Worm (Caenorhabditis elegans) whole organism, L4 larva: ENCODE data around the gene fbxa-50.
A peak's percentile ranks its signal among the peaks of the same experiment; 100 is the strongest.

Experiments used
- F26F4.8 ChIP-seq: fragments of 200-800 bp; sonication (Bioruptor generic); conservative IDR thresholded peaks from 2 replicates; pipeline ENCODE4 v1.3.6; 2022; ENCODE audit warnings: missing genetic modification characterization, missing compliant biosample characterization
- R02D3.7 ChIP-seq: fragments of 150-350 bp; sonication (generic microtip); optimal IDR thresholded peaks from 3 replicates; lab custom pipeline; 2014; ENCODE audit warnings: missing biosample characterization, missing genetic modification characterization
- Y105C5A.15 ChIP-seq: fragments of 200-800 bp; sonication (Bioruptor generic); IDR thresholded peaks from 2 replicates; pipeline ENCODE4 v1.3.6; 2022; ENCODE audit warnings: missing genetic modification characterization, missing compliant biosample characterization
- Y5F2A.4 ChIP-seq: fragments of 200-800 bp; sonication (Bioruptor generic); optimal IDR thresholded peaks from 2 replicates; lab custom pipeline; 2018; ENCODE audit warnings: mild to moderate bottlenecking, missing genetic modification characterization, missing compliant biosample characterization
- Y75B8A.6 ChIP-seq: fragments of 200-800 bp; sonication (Bioruptor generic); IDR thresholded peaks from 2 replicates; pipeline ENCODE4 v1.3.6; 2022; ENCODE audit warnings: missing genetic modification reagents, missing genetic modification characterization, missing compliant biosample characterization
- ZK337.2 ChIP-seq: fragments of 200-800 bp; sonication (Bioruptor generic); IDR thresholded peaks from 2 replicates; pipeline ENCODE4 v1.3.6; 2022; ENCODE audit warnings: missing genetic modification reagents, missing genetic modification characterization, missing compliant biosample characterization
- aha-1 ChIP-seq: fragments of 150-350 bp; peaks from one replicate; lab custom pipeline; 2014; ENCODE audit warnings: missing biosample characterization, missing genetic modification characterization
- ama-1 ChIP-seq: fragments of 150-350 bp; optimal IDR thresholded peaks from 2 replicates; lab custom pipeline; 2014; ENCODE audit warnings: inconsistent platforms, mixed read lengths
- arid-1 ChIP-seq: fragments of 200-800 bp; sonication (Bioruptor generic); conservative IDR thresholded peaks from 2 replicates; pipeline ENCODE4 v1.3.6; 2022; ENCODE audit warnings: missing genetic modification reagents, missing genetic modification characterization, missing compliant biosample characterization
- attf-4 ChIP-seq: sonication (generic microtip); optimal IDR thresholded peaks from 3 replicates; lab custom pipeline; 2017; ENCODE audit warnings: missing biosample characterization, missing genetic modification characterization
- ceh-20 ChIP-seq: fragments of 200-800 bp; sonication (Bioruptor generic); IDR thresholded peaks from 2 replicates; pipeline ENCODE4 v1.3.6; 2022; ENCODE audit warnings: missing genetic modification reagents, missing genetic modification characterization, missing compliant biosample characterization
- ceh-28 ChIP-seq: fragments of 150-350 bp; optimal IDR thresholded peaks from 2 replicates; lab custom pipeline; 2014; ENCODE audit warnings: missing biosample characterization, missing genetic modification reagents, missing genetic modification characterization
- ceh-32 ChIP-seq: sonication (generic microtip); optimal IDR thresholded peaks from 2 replicates; lab custom pipeline; 2016; ENCODE audit warnings: mild to moderate bottlenecking, missing genetic modification characterization, missing compliant biosample characterization; ENCODE audit not compliant: poor library complexity
- ceh-62 ChIP-seq: sonication (generic microtip); optimal IDR thresholded peaks from 2 replicates; lab custom pipeline; 2017; ENCODE audit warnings: missing biosample characterization, missing genetic modification characterization
- ceh-82 ChIP-seq: sonication (generic microtip); optimal IDR thresholded peaks from 2 replicates; lab custom pipeline; 2017; ENCODE audit warnings: missing biosample characterization, missing genetic modification characterization
- daf-12 ChIP-seq: fragments of 150-350 bp; optimal IDR thresholded peaks from 2 replicates; lab custom pipeline; 2014; ENCODE audit warnings: missing biosample characterization, missing genetic modification reagents, missing genetic modification characterization
- daf-16 ChIP-seq, 3 experiments: sonication (generic microtip); optimal IDR thresholded peaks; 2 replicates each; lab custom pipeline; 2016 to 2017; ENCODE audit warnings: missing genetic modification characterization in 3 of 3, missing genetic modification reagents in 3 of 3, mild to moderate bottlenecking in 2 of 3, missing compliant biosample characterization in 2 of 3, missing biosample characterization in 1 of 3, moderate library complexity in 1 of 3
- daf-8 ChIP-seq: fragments of 200-800 bp; sonication (Bioruptor generic); IDR thresholded peaks from 2 replicates; pipeline ENCODE4 v1.3.6; 2022; ENCODE audit warnings: missing genetic modification characterization, missing compliant biosample characterization
- dmd-6 ChIP-seq: fragments of 200-800 bp; sonication (Bioruptor generic); IDR thresholded peaks from 2 replicates; pipeline ENCODE4 v1.3.6; 2022; ENCODE audit warnings: missing genetic modification reagents, missing genetic modification characterization, missing compliant biosample characterization
- duxl-1 ChIP-seq: sonication (generic microtip); optimal IDR thresholded peaks from 2 replicates; lab custom pipeline; 2016; ENCODE audit warnings: mild to moderate bottlenecking, missing genetic modification characterization, moderate library complexity, missing compliant biosample characterization; ENCODE audit not compliant: poor library complexity
- dve-1 ChIP-seq: sonication (generic microtip); optimal IDR thresholded peaks from 2 replicates; lab custom pipeline; 2017; ENCODE audit warnings: antibody characterized with exemption, mild to moderate bottlenecking, missing genetic modification characterization, missing compliant biosample characterization; ENCODE audit not compliant: insufficient read depth
- egl-43 ChIP-seq: fragments of 200-800 bp; sonication (Bioruptor generic); IDR thresholded peaks from 2 replicates; pipeline ENCODE4 v1.3.6; 2022; ENCODE audit warnings: missing genetic modification reagents, missing genetic modification characterization, missing compliant biosample characterization
- fos-1 ChIP-seq: fragments of 150-350 bp; optimal IDR thresholded peaks from 2 replicates; lab custom pipeline; 2014; ENCODE audit warnings: missing biosample characterization, missing genetic modification characterization
- gei-8 ChIP-seq: fragments of 200-800 bp; sonication (Bioruptor generic); optimal IDR thresholded peaks from 2 replicates; lab custom pipeline; 2018; ENCODE audit warnings: mild to moderate bottlenecking, missing genetic modification characterization, missing compliant biosample characterization
- hif-1 ChIP-seq, 2 experiments: sonication (generic microtip); optimal IDR thresholded peaks; 2 replicates each; lab custom pipeline; 2016 to 2017; ENCODE audit warnings: missing compliant biosample characterization in 2 of 2, missing genetic modification characterization in 2 of 2, missing genetic modification reagents in 2 of 2, missing genotype in 2 of 2, mild to moderate bottlenecking in 1 of 2
- hlh-11 ChIP-seq: fragments of 200-800 bp; sonication (Bioruptor generic); optimal IDR thresholded peaks from 2 replicates; lab custom pipeline; 2018; ENCODE audit warnings: mild to moderate bottlenecking, missing genetic modification characterization, missing compliant biosample characterization
- jun-1 ChIP-seq: fragments of 150-350 bp; optimal IDR thresholded peaks from 2 replicates; lab custom pipeline; 2014; ENCODE audit warnings: missing biosample characterization, missing genetic modification reagents, missing genetic modification characterization
- lim-7 ChIP-seq: fragments of 200-800 bp; sonication (Bioruptor generic); IDR thresholded peaks from 2 replicates; pipeline ENCODE4 v1.3.6; 2022; ENCODE audit warnings: missing genetic modification characterization, missing compliant biosample characterization
- lin-13 ChIP-seq: fragments of 150-350 bp; optimal IDR thresholded peaks from 2 replicates; lab custom pipeline; 2014; ENCODE audit warnings: missing biosample characterization, missing genetic modification reagents, missing genetic modification characterization
- lin-38 ChIP-seq: fragments of 200-800 bp; sonication (Bioruptor generic); IDR thresholded peaks from 2 replicates; pipeline ENCODE4 v1.3.6; 2022; ENCODE audit warnings: missing genetic modification reagents, missing genetic modification characterization, missing compliant biosample characterization
- lin-39 ChIP-seq: fragments of 150-350 bp; optimal IDR thresholded peaks from 2 replicates; lab custom pipeline; 2014; ENCODE audit warnings: missing biosample characterization, missing genetic modification reagents, missing genetic modification characterization
- madf-5 ChIP-seq, 2 experiments: fragments of 200-800 bp; sonication (Bioruptor generic); IDR thresholded peaks; 2 replicates each; pipeline ENCODE4 v1.3.6; 2022; ENCODE audit warnings: missing compliant biosample characterization in 2 of 2, missing genetic modification characterization in 2 of 2
- mxl-3 ChIP-seq: fragments of 200-800 bp; sonication (Bioruptor generic); optimal IDR thresholded peaks from 2 replicates; lab custom pipeline; 2018; ENCODE audit warnings: mild to moderate bottlenecking, missing genetic modification characterization, missing compliant biosample characterization
- nhr-10 ChIP-seq: fragments of 150-350 bp; optimal IDR thresholded peaks from 2 replicates; lab custom pipeline; 2014; ENCODE audit warnings: missing biosample characterization, missing genetic modification characterization
- nhr-28 ChIP-seq: fragments of 150-350 bp; optimal IDR thresholded peaks from 2 replicates; lab custom pipeline; 2014; ENCODE audit warnings: missing biosample characterization, missing genetic modification characterization
- nhr-76 ChIP-seq: fragments of 150-350 bp; optimal IDR thresholded peaks from 2 replicates; lab custom pipeline; 2014; ENCODE audit warnings: missing biosample characterization, missing genetic modification characterization
- pha-4 ChIP-seq, 2 experiments: fragments of 150-350 bp in 1 of 2; fragments of 200-800 bp in 1 of 2; sonication (Bioruptor generic) in 1 of 2; IDR thresholded peaks in 1 of 2; optimal IDR thresholded peaks in 1 of 2; 2 replicates each; pipeline versions ENCODE4 v1.3.6 to Lab custom; 2014 to 2022; ENCODE audit warnings: missing genetic modification characterization in 2 of 2, missing genetic modification reagents in 2 of 2, missing biosample characterization in 1 of 2, missing compliant biosample characterization in 1 of 2
- pqm-1 ChIP-seq: sonication (generic microtip); optimal IDR thresholded peaks from 2 replicates; lab custom pipeline; 2017; ENCODE audit warnings: missing biosample characterization, missing genetic modification characterization
- rbr-2 ChIP-seq: sonication (generic microtip); optimal IDR thresholded peaks from 2 replicates; lab custom pipeline; 2016; ENCODE audit warnings: missing genotype, missing genetic modification characterization, missing compliant biosample characterization
- set-16 ChIP-seq: fragments of 200-800 bp; sonication (Bioruptor generic); IDR thresholded peaks from 2 replicates; pipeline ENCODE4 v1.3.6; 2022; ENCODE audit warnings: missing genetic modification reagents, missing genetic modification characterization, missing compliant biosample characterization
- tra-1 ChIP-seq: fragments of 200-800 bp; sonication (Bioruptor generic); IDR thresholded peaks from 2 replicates; pipeline ENCODE4 v1.3.6; 2022; ENCODE audit warnings: missing genetic modification reagents, missing genetic modification characterization, missing compliant biosample characterization
- vab-7 ChIP-seq: fragments of 200-800 bp; sonication (Bioruptor generic); IDR thresholded peaks from 2 replicates; pipeline ENCODE4 v1.3.6; 2022; ENCODE audit warnings: missing genetic modification reagents, missing genetic modification characterization, missing compliant biosample characterization
- zfp-2 ChIP-seq: sonication (generic microtip); optimal IDR thresholded peaks from 2 replicates; lab custom pipeline; 2016; ENCODE audit warnings: mild to moderate bottlenecking, missing genetic modification characterization, missing compliant biosample characterization
- ztf-11 ChIP-seq: fragments of 150-350 bp; optimal IDR thresholded peaks from 2 replicates; lab custom pipeline; 2014; ENCODE audit warnings: missing biosample characterization, missing genetic modification characterization
- ztf-7 ChIP-seq: fragments of 150-350 bp; optimal IDR thresholded peaks from 2 replicates; lab custom pipeline; 2014; ENCODE audit warnings: missing biosample characterization, missing genetic modification characterization

The fbxa-50 gene

DNA sequence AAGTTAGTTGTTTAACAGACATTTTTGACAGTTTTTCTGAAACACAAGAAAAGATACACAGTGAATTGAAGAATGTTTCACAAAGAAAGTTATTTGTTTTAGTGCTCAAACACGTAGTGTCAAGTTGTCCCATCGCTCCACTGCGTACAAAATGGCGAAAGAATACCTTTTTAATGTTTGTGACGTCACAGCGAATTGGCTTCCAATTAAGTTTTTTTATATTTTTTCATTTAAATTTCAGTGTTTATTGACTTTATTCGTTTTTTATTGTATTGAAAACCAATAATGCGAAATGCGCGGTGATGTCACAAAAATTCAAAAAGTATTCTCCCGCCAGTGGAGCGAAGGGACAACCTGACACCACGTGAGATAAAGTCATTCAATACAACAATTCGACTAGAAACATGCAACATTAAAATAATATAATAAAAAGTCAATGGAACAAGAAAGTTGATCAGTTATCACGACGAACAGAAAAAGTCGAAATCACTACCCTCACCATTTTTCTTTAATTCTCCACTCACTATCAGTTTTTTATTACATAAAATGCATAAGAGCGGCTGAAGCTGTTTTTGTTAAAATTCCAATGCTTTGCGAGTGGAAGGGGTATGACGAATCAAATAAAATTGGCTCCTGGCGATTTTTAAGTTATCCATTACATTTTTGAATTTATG is 14.5 kb downstream of the fbxa-50 start, which contains the start of gene fbxa-29 (continued):
- TF ChIP-seq jun-1 = no peak
- no peak for TF ChIP-seq egl-43 (GFP tag; lab: Robert Waterston, UW)
- TF ChIP-seq ceh-20 (GFP tag; lab: Robert Waterston, UW) = no peak
- no peak for TF ChIP-seq ama-1 (lab: Kevin White, UChicago)
- no peak for TF ChIP-seq Y75B8A.6 (GFP tag; lab: Robert Waterston, UW)
- peak; percentile 12 for TF ChIP-seq dve-1 (tag; lab: Kevin White, UChicago)
- no peak for TF ChIP-seq nhr-76 (tag; lab: Kevin White, UChicago)
- no peak for TF ChIP-seq nhr-10 (tag; lab: Kevin White, UChicago)

DNA sequence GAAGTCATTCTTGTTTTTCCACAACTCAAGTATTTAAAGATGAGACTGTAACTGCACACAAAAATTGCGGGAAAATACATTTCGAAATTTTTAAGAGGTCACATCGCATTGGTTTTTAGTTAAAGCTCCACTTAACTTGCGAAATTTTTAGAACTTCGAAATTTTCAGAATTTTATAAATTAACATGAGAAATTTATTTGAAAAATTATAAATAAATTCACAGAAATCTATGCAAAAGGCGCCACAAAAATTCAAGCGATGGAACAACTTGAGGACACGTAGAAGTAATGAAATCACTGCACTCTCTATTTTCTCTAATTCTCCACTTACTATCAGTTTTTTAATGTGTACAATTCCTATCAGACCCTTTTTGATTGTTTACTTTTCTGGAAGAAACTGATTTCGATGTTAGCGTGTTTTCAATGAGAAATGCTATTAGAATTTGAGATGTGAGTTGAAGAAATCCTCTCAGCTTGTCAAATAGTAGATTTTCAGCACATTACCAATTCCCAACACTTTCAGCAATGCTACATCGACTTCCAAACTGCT is 16.9 kb downstream of the fbxa-50 start, which contains the start of gene fbxa-31:
Gene fbxa-31, minus strand, starts transcription at position 51 of the 549 bp plus-strand sequence.
- TF ChIP-seq ceh-62 (tag; lab: Kevin White, UChicago) (no peak), duxl-1 (tag; lab: Kevin White, UChicago) (no peak), nhr-28 (tag; lab: Kevin White, UChicago) (peak; percentile 29), lim-7 (no peak), pqm-1 (tag; lab: Kevin White, UChicago) (peak; percentile 73), ztf-7 (tag; lab: Kevin White, UChicago) (no peak), hif-1 (tag; optimal IDR thresholded peaks at IDR 0.05; lab: Kevin White, UChicago) (no peak), rbr-2 (tag; lab: Kevin White, UChicago) (no peak), arid-1 (GFP tag; lab: Robert Waterston, UW) (no peak), ceh-28 (no peak), aha-1 (tag; lab: Kevin White, UChicago) (peak; percentile 40), daf-8 (GFP tag; lab: Robert Waterston, UW) (no peak), lin-38 (GFP tag; lab: Robert Waterston, UW) (no peak), hlh-11 (tag; lab: Kevin White, UChicago) (peak; percentile 1), vab-7 (GFP tag; lab: Robert Waterston, UW) (no peak), ZK337.2 (GFP tag; lab: Robert Waterston, UW) (no peak), Y75B8A.6 (GFP tag; lab: Robert Waterston, UW) (no peak), daf-16 (GFP tag; optimal IDR thresholded peaks at IDR 0.05; lab: Kevin White, UChicago) (no peak), daf-16 (tag; optimal IDR thresholded peaks at IDR 0.05; lab: Kevin White, UChicago) (peak; percentile 75), tra-1 (GFP tag; lab: Robert Waterston, UW) (no peak), madf-5 (GFP tag; IDR thresholded peaks at IDR 0.05; lab: Robert Waterston, UW) (no peak), lin-13 (GFP tag; lab: Kevin White, UChicago) (no peak)

DNA sequence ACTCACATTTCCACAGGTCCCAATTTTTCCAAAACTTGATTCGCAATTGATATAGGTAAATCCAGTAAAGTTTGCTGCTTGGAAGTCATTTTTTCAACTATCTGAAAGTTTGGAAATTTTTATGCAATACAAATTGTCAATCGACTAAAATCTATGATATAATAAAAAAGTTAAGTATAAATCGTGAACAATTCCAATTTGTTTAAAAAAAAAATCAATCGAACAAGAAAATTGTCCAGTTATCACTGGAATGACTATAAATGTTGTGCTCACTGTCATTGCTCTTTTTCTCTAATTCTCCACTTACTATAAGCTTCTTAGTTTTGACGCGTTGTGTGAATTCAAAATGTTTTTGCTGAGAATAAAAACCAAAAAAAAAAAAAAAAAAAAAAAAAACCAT is 19.2 kb downstream of the fbxa-50 start, which contains the start of gene fbxa-32:
Gene fbxa-32, minus strand, starts transcription at position 101 of the 400 bp plus-strand sequence.
- TF ChIP-seq dmd-6 (GFP tag; lab: Robert Waterston, UW) (0 out of 2 replicates have a peak, but pooled peaks have one; percentile 6), zfp-2 (no peak), fos-1 (tag; lab: Kevin White, UChicago) (no peak), Y5F2A.4 (GFP tag; lab: Kevin White, UChicago) (no peak), set-16 (GFP tag; lab: Robert Waterston, UW) (no peak), ceh-32 (tag; lab: Kevin White, UChicago) (no peak), gei-8 (GFP tag; lab: Kevin White, UChicago) (no peak), pha-4 (GFP tag; IDR thresholded peaks at IDR 0.05; lab: Robert Waterston, UW) (no peak), pha-4 (tag; optimal IDR thresholded peaks at IDR 0.05; lab: Kevin White, UChicago) (no peak), F26F4.8 (GFP tag; lab: Robert Waterston, UW) (no peak), mxl-3 (GFP tag; lab: Kevin White, UChicago) (no peak), dve-1 (tag; lab: Kevin White, UChicago) (peak; percentile 48), nhr-28 (tag; lab: Kevin White, UChicago) (peak; percentile 25), R02D3.7 (tag; lab: Kevin White, UChicago) (no peak), ztf-11 (no peak), daf-12 (tag; lab: Kevin White, UChicago) (no peak), jun-1 (no peak), Y105C5A.15 (no peak), duxl-1 (tag; lab: Kevin White, UChicago) (no peak), Y75B8A.6 (GFP tag; lab: Robert Waterston, UW) (no peak), ceh-82 (tag; lab: Kevin White, UChicago) (no peak), attf-4 (tag; lab: Kevin White, UChicago) (no peak), daf-16 (GFP tag; optimal IDR thresholded peaks at IDR 0.05; lab: Kevin White, UChicago) (no peak), daf-16 (tag; optimal IDR thresholded peaks at IDR 0.05; lab: Kevin White, UChicago) (peak; percentile 44), nhr-10 (tag; lab: Kevin White, UChicago) (no peak), lin-39 (tag; lab: Kevin White, UChicago) (no peak)
